Worm (Caenorhabditis elegans) whole organism, mixed stage, embryonic: ENCODE data around the gene Y49A3A.4.

Experiments used
- M03D4.4 ChIP-seq: sonication (generic microtip); optimal IDR thresholded peaks from 2 replicates; lab custom pipeline; 2017; ENCODE audit warnings: mild to moderate bottlenecking, missing genetic modification characterization, missing compliant biosample characterization
- bed-3 ChIP-seq: fragments of 200-800 bp; sonication (Bioruptor generic); optimal IDR thresholded peaks from 3 replicates; lab custom pipeline; 2018; ENCODE audit warnings: mild to moderate bottlenecking, missing genetic modification characterization, moderate library complexity, missing compliant biosample characterization
- blmp-1 ChIP-seq: fragments of 150-350 bp; optimal IDR thresholded peaks from 2 replicates; lab custom pipeline; 2014; ENCODE audit warnings: missing biosample characterization, missing genetic modification characterization
- ceh-39 ChIP-seq: fragments of 150-350 bp; optimal IDR thresholded peaks from 2 replicates; lab custom pipeline; 2014; ENCODE audit warnings: missing biosample characterization, missing genetic modification characterization
- ceh-43 ChIP-seq: fragments of 200-800 bp; sonication (Bioruptor generic); optimal IDR thresholded peaks from 2 replicates; lab custom pipeline; 2018; ENCODE audit warnings: mild to moderate bottlenecking, missing genetic modification characterization, moderate library complexity, missing compliant biosample characterization
- ceh-83 ChIP-seq: fragments of 200-800 bp; sonication (Bioruptor generic); optimal IDR thresholded peaks from 2 replicates; lab custom pipeline; 2018; ENCODE audit warnings: mild to moderate bottlenecking, missing genetic modification characterization, missing compliant biosample characterization
- ces-1 ChIP-seq: fragments of 150-350 bp; optimal IDR thresholded peaks from 2 replicates; lab custom pipeline; 2014; ENCODE audit warnings: missing biosample characterization, missing genetic modification reagents, missing genetic modification characterization
- drap-1 ChIP-seq: fragments of 200-800 bp; sonication (Bioruptor generic); optimal IDR thresholded peaks from 3 replicates; lab custom pipeline; 2018; ENCODE audit warnings: mild to moderate bottlenecking, missing genetic modification characterization, missing compliant biosample characterization
- elt-1 ChIP-seq: sonication (generic microtip); optimal IDR thresholded peaks from 2 replicates; lab custom pipeline; 2017; ENCODE audit warnings: missing genetic modification characterization, mild to moderate bottlenecking, missing compliant biosample characterization, antibody characterized with exemption, moderate library complexity, borderline replicate concordance; ENCODE audit not compliant: insufficient read depth
- elt-3 ChIP-seq: fragments of 150-350 bp; optimal IDR thresholded peaks from 2 replicates; lab custom pipeline; 2014; ENCODE audit warnings: missing biosample characterization, missing genetic modification characterization
- flh-1 ChIP-seq: fragments of 200-800 bp; sonication (Bioruptor generic); optimal IDR thresholded peaks from 2 replicates; lab custom pipeline; 2018; ENCODE audit warnings: mild to moderate bottlenecking, missing genetic modification characterization, moderate library complexity, missing compliant biosample characterization
- ham-2 ChIP-seq: fragments of 200-800 bp; sonication (Bioruptor generic); optimal IDR thresholded peaks from 2 replicates; lab custom pipeline; 2018; ENCODE audit warnings: mild to moderate bottlenecking, missing genetic modification characterization, missing compliant biosample characterization
- hlh-1 ChIP-seq: fragments of 150-350 bp; optimal IDR thresholded peaks from 2 replicates; lab custom pipeline; 2014; ENCODE audit warnings: missing biosample characterization, missing genetic modification reagents, missing genetic modification characterization
- lin-13 ChIP-seq: fragments of 150-350 bp; optimal IDR thresholded peaks from 2 replicates; lab custom pipeline; 2014; ENCODE audit warnings: missing biosample characterization, missing genetic modification characterization
- lin-32 ChIP-seq: fragments of 200-800 bp; sonication (Bioruptor generic); optimal IDR thresholded peaks from 2 replicates; lab custom pipeline; 2018; ENCODE audit warnings: mild to moderate bottlenecking, missing genetic modification characterization, missing compliant biosample characterization
- lsy-2 ChIP-seq: fragments of 150-350 bp; optimal IDR thresholded peaks from 2 replicates; lab custom pipeline; 2014; ENCODE audit warnings: missing biosample characterization, missing genetic modification characterization
- mab-5 ChIP-seq: fragments of 150-350 bp; optimal IDR thresholded peaks from 2 replicates; lab custom pipeline; 2014; ENCODE audit warnings: missing biosample characterization, missing genetic modification characterization
- mep-1 ChIP-seq: fragments of 150-350 bp; optimal IDR thresholded peaks from 2 replicates; lab custom pipeline; 2017; ENCODE audit warnings: missing biosample characterization, missing genetic modification reagents, missing genetic modification characterization, inconsistent platforms
- mls-2 ChIP-seq: sonication (generic microtip); optimal IDR thresholded peaks from 2 replicates; lab custom pipeline; 2016; ENCODE audit warnings: mild to moderate bottlenecking, missing genetic modification characterization, moderate library complexity, missing compliant biosample characterization
- nhr-2 ChIP-seq: fragments of 150-350 bp; optimal IDR thresholded peaks from 2 replicates; lab custom pipeline; 2014; ENCODE audit warnings: missing biosample characterization, missing genetic modification characterization
- nhr-237 ChIP-seq: fragments of 150-350 bp; optimal IDR thresholded peaks from 2 replicates; lab custom pipeline; 2014; ENCODE audit warnings: missing biosample characterization, missing genetic modification characterization
- nhr-28 ChIP-seq: fragments of 150-350 bp; optimal IDR thresholded peaks from 2 replicates; lab custom pipeline; 2014; ENCODE audit warnings: missing biosample characterization, missing genetic modification characterization
- nhr-76 ChIP-seq: sonication (generic microtip); optimal IDR thresholded peaks from 2 replicates; lab custom pipeline; 2017; ENCODE audit warnings: missing biosample characterization, missing genetic modification characterization
- pha-4 ChIP-seq: fragments of 150-350 bp; optimal IDR thresholded peaks from 2 replicates; lab custom pipeline; 2018; ENCODE audit warnings: missing biosample characterization, missing genetic modification reagents, missing genetic modification characterization
- snpc-4 ChIP-seq: fragments of 150-350 bp; optimal IDR thresholded peaks from 2 replicates; lab custom pipeline; 2014; ENCODE audit warnings: missing biosample characterization, missing genetic modification characterization
- sptf-1 ChIP-seq: sonication (generic microtip); optimal IDR thresholded peaks from 2 replicates; lab custom pipeline; 2017; ENCODE audit warnings: mild to moderate bottlenecking, missing genetic modification characterization, moderate library complexity, missing compliant biosample characterization
- tbx-8 ChIP-seq: fragments of 200-800 bp; sonication (Bioruptor generic); optimal IDR thresholded peaks from 2 replicates; lab custom pipeline; 2018; ENCODE audit warnings: mild to moderate bottlenecking, missing genetic modification characterization, moderate library complexity, missing compliant biosample characterization
- unc-39 ChIP-seq: fragments of 150-350 bp; optimal IDR thresholded peaks from 2 replicates; lab custom pipeline; 2014; ENCODE audit warnings: missing biosample characterization, missing genetic modification characterization
- unc-62 ChIP-seq: fragments of 150-350 bp; optimal IDR thresholded peaks from 2 replicates; lab custom pipeline; 2014; ENCODE audit warnings: missing biosample characterization, missing genetic modification reagents, missing genetic modification characterization
- zip-8 ChIP-seq: fragments of 150-350 bp; optimal IDR thresholded peaks from 2 replicates; lab custom pipeline; 2014; ENCODE audit warnings: missing biosample characterization, missing genetic modification characterization
- ztf-11 ChIP-seq: fragments of 150-350 bp; optimal IDR thresholded peaks from 2 replicates; lab custom pipeline; 2014; ENCODE audit warnings: missing biosample characterization, missing genetic modification characterization

Gene Y49A3A.4

DNA sequence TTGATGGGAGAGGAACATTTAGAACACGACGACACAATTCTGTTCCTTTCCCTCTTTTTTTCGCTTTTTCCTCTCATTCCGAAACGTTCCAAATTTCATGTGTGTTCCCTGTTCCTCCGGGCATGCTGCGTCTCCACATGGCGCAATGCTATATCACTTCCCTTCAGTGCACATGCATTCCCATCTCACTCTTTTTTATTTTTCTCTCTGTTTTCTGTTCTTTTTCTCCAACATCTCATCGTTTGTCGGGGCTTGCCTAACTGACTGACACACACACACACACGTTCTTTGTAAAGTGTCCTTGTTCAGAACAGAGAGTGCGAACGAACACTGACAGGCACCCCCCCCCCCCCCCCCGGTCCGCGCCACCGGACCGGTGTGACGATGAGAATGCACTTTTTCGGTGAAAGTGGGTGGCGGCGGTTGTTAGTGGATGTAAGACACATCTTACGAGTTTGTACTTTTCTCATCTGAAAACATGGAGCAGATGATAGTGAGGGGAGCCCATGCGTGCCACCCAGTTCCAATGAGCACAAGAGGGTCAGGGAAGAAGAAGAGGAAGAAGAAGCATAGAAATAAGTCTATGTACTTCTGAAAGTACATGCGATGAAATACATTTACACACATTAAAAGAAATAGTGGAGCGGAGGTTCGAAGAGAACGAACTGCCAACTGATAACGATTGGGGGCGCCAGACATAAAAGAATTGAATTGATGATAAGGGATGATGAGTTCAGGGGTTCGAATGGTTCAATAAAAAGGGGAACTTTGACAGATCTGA is 9.8 kb upstream of the Y49A3A.4 start:
- TF ChIP-seq hlh-1 (tag; lab: Kevin White, UChicago) (no peak), mls-2 (tag; lab: Kevin White, UChicago) (no peak), nhr-28 (tag; lab: Kevin White, UChicago) (no peak), ceh-83 (GFP tag; lab: Kevin White, UChicago) (no peak), pha-4 (tag; lab: Kevin White, UChicago) (no peak), mep-1 (tag; lab: Kevin White, UChicago) (no peak), lin-32 (GFP tag; lab: Kevin White, UChicago) (peak; percentile 33), M03D4.4 (tag; lab: Kevin White, UChicago) (no peak), snpc-4 (tag; lab: Kevin White, UChicago) (no peak), sptf-1 (tag; lab: Kevin White, UChicago) (peak; percentile 11), drap-1 (GFP tag; lab: Kevin White, UChicago) (peak; percentile 21), nhr-237 (tag; lab: Kevin White, UChicago) (no peak)

DNA sequence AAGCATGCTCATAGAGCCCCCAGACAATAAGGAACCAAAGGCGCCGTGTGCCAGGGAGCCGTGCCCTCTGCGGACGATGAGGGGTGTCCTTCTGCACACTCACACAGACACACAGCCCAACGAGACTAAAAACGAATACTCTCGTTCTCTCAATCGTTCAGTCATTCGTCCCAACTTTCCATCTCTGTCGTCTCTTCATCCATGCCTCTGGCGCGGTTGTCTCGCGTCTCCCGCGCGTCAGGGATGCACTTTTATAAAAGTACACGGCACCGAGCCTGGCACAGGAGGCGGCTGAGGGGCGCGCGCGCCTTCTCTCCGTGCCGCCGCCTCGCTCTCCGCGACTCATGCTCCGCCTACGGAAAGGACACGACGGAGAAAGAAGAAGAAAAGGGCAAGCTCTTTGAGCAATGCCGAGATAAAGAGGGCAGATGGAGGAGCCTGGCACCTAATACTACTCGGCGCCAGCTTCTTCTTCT is 7.8 kb upstream of the Y49A3A.4 start:
- TF ChIP-seq sptf-1 (tag; lab: Kevin White, UChicago) (no peak), nhr-2 (tag; lab: Kevin White, UChicago) (no peak), hlh-1 (tag; lab: Kevin White, UChicago) (no peak), lin-32 (GFP tag; lab: Kevin White, UChicago) (no peak), flh-1 (GFP tag; lab: Kevin White, UChicago) (no peak), elt-3 (tag; lab: Kevin White, UChicago) (no peak), ham-2 (GFP tag; lab: Kevin White, UChicago) (no peak), unc-62 (no peak), mep-1 (tag; lab: Kevin White, UChicago) (no peak), nhr-76 (tag; lab: Kevin White, UChicago) (no peak), mab-5 (no peak), snpc-4 (tag; lab: Kevin White, UChicago) (no peak), mls-2 (tag; lab: Kevin White, UChicago) (no peak), ces-1 (GFP tag; lab: Kevin White, UChicago) (no peak), pha-4 (tag; lab: Kevin White, UChicago) (no peak)
- TF ChIP-seq, all 35 proteins: peak for 0

DNA sequence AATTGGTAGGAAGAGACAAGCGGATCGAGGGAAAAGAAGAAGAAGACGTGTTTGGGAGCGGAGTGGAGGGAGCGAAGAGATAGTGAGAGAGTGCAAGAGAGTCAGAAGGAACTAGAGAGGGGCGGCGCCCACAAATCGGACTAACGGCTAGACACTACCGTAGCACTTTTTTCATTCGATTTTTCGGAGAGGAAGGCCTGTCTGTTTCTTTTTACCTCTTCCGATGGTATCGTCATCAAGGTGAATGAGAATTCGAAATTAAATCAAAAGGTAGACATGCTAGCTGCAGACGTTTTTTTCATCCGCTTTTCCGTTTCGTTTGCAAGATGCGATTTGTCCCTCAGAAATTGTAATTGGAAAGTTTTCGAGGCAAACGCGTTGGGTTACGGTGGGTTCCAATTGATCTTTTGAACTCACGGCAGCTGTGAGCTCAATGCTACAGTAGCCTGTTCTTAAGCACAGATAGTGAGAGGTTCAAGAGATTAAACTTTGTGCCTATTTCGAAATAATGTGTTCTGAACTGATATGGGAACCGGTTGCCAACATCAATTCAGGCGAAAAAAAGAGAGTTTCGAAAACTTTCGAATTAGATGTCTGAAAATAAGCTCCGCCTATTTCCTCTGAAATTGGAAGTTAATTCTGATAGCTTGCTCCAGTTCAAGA is 6.0 kb upstream of the Y49A3A.4 start:
- no peak for TF ChIP-seq lin-32 (GFP tag; lab: Kevin White, UChicago)
- TF ChIP-seq lsy-2 (tag; lab: Kevin White, UChicago) = peak; percentile 60
- TF ChIP-seq snpc-4 (tag; lab: Kevin White, UChicago) = no peak
- TF ChIP-seq, all 35 proteins: peak for 1

DNA sequence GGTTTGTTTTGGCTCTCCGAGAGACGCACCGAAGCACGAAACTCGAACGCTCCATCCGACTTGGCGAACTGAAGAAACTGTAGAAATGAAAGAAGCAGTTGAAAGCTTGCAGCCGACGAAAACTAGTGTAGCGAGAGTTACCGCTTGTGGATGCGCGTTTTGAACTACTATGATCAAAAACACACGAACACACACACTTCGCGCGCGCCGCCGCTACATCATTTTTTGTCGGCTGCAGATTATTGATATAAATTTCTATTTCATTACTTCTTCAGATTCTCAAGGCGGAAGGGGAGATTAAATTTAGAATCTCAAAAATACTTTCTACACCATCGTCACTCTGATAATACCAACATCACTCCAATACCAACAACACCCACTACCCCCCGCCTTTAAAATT is 3.3 kb upstream of the Y49A3A.4 start:
- TF ChIP-seq nhr-2 (tag; lab: Kevin White, UChicago) (no peak), nhr-76 (tag; lab: Kevin White, UChicago) (no peak), blmp-1 (tag; lab: Kevin White, UChicago) (no peak), unc-62 (no peak), nhr-237 (tag; lab: Kevin White, UChicago) (no peak), ceh-43 (GFP tag; lab: Kevin White, UChicago) (no peak), M03D4.4 (tag; lab: Kevin White, UChicago) (no peak), mls-2 (tag; lab: Kevin White, UChicago) (no peak), lin-13 (no peak), sptf-1 (tag; lab: Kevin White, UChicago) (no peak), lsy-2 (tag; lab: Kevin White, UChicago) (no peak), flh-1 (GFP tag; lab: Kevin White, UChicago) (no peak), mep-1 (tag; lab: Kevin White, UChicago) (no peak), hlh-1 (tag; lab: Kevin White, UChicago) (no peak), ces-1 (GFP tag; lab: Kevin White, UChicago) (no peak), pha-4 (tag; lab: Kevin White, UChicago) (no peak)
- TF ChIP-seq, all 35 proteins: peak for 0

DNA sequence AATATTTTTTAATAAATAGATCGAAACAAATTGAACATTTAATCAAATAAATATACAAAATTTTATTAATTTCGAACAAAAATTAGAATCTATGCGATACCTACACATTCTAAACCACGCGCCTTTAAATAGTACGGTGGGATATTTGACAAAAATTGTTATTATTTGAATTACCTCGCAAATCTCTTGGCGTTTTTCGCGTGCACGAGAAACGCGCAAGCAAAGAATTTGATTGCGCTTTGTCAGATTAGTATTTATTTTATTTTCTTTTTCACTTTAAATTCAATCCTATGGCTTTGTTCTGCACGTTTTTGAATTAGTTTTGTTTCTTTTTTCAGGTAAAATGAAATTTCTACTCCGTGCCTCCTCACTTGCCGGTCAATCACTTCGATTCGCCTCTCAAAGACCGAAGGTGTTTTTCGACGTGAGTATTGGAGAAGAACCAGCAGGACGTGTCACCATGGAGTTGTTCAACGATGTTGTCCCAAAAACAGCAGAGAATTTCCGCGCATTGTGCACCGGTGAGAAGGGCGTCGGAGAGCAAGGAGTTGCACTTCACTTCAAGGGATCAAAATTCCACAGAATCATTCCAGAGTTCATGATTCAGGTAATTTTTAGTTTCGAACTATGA is 2.8 kb downstream of the Y49A3A.4 start, which contains the start of gene cyn-1:
Gene cyn-1 (plus strand): TSS at position 339 of the 631 bp plus-strand sequence.
- TF ChIP-seq ceh-83 (GFP tag; lab: Kevin White, UChicago) (no peak), tbx-8 (GFP tag; lab: Kevin White, UChicago) (no peak), drap-1 (GFP tag; lab: Kevin White, UChicago) (peak; percentile 12), M03D4.4 (tag; lab: Kevin White, UChicago) (no peak), unc-39 (tag; lab: Kevin White, UChicago) (no peak), ces-1 (GFP tag; lab: Kevin White, UChicago) (peak; percentile 80), lin-32 (GFP tag; lab: Kevin White, UChicago) (no peak), snpc-4 (tag; lab: Kevin White, UChicago) (no peak), elt-1 (tag; lab: Kevin White, UChicago) (no peak), ceh-43 (GFP tag; lab: Kevin White, UChicago) (no peak), zip-8 (tag; lab: Kevin White, UChicago) (no peak), ham-2 (GFP tag; lab: Kevin White, UChicago) (no peak), flh-1 (GFP tag; lab: Kevin White, UChicago) (no peak), bed-3 (GFP tag; lab: Kevin White, UChicago) (no peak), nhr-28 (tag; lab: Kevin White, UChicago) (no peak), mab-5 (no peak), mls-2 (tag; lab: Kevin White, UChicago) (no peak), unc-62 (no peak), lsy-2 (tag; lab: Kevin White, UChicago) (peak; percentile 79), hlh-1 (tag; lab: Kevin White, UChicago) (peak; percentile 23), sptf-1 (tag; lab: Kevin White, UChicago) (peak; percentile 53), nhr-2 (tag; lab: Kevin White, UChicago) (no peak), ztf-11 (tag; lab: Kevin White, UChicago) (no peak), elt-3 (tag; lab: Kevin White, UChicago) (no peak), nhr-237 (tag; lab: Kevin White, UChicago) (peak; percentile 72), ceh-39 (peak; percentile 25)
